Fruit fly (Drosophila melanogaster) whole organism, wandering third instar larva: Measurements from ENCODE around the gene MAPk-Ak2.

Experiments
- Abd-B ChIP-seq: fragments of >200 bp; optimal IDR thresholded peaks from 2 replicates; lab custom pipeline; 2017; ENCODE audit warnings: missing biosample characterization, missing genetic modification characterization
- CG32264 ChIP-seq: fragments of 200-800 bp; sonication (Bioruptor generic); optimal IDR thresholded peaks from 2 replicates; lab custom pipeline; 2016; ENCODE audit warnings: missing biosample characterization, missing genetic modification characterization
- CG9705 ChIP-seq: fragments of 200-800 bp; sonication (Bioruptor generic); optimal IDR thresholded peaks from 2 replicates; lab custom pipeline; 2018; ENCODE audit warnings: missing biosample characterization, mild to moderate bottlenecking, missing genetic modification characterization
- GATAd ChIP-seq: sonication (Bioruptor generic); optimal IDR thresholded peaks from 2 replicates; lab custom pipeline; 2016; ENCODE audit warnings: missing biosample characterization, missing genetic modification characterization
- HLH106 ChIP-seq: fragments of 200-800 bp; optimal IDR thresholded peaks from 3 replicates; lab custom pipeline; 2019; ENCODE audit warnings: missing biosample characterization, mild to moderate bottlenecking, missing genetic modification characterization, moderate library complexity
- Hnf4 ChIP-seq: fragments of 200-800 bp; sonication (Bioruptor generic); optimal IDR thresholded peaks from 2 replicates; lab custom pipeline; 2016; ENCODE audit warnings: missing biosample characterization, mild to moderate bottlenecking, missing genetic modification characterization
- Hr78 ChIP-seq: fragments of >200 bp; optimal IDR thresholded peaks from 2 replicates; lab custom pipeline; 2017; ENCODE audit warnings: missing biosample characterization, missing genetic modification characterization
- Hr83 ChIP-seq: fragments of 200-300 bp; sonication (Bioruptor generic); optimal IDR thresholded peaks from 2 replicates; lab custom pipeline; 2016; ENCODE audit warnings: missing biosample characterization, mild to moderate bottlenecking, missing genetic modification characterization, moderate library complexity; ENCODE audit not compliant: poor library complexity, severe bottlenecking
- Jra ChIP-seq: sonication (Bioruptor generic); optimal IDR thresholded peaks from 2 replicates; lab custom pipeline; 2016; ENCODE audit warnings: missing biosample characterization, missing genetic modification characterization
- Mio ChIP-seq: sonication (Bioruptor generic); optimal IDR thresholded peaks from 2 replicates; lab custom pipeline; 2016; ENCODE audit warnings: missing biosample characterization, missing genetic modification characterization
- N ChIP-seq: fragments of >200 bp; optimal IDR thresholded peaks from 2 replicates; lab custom pipeline; 2018; ENCODE audit warnings: missing biosample characterization, missing external identifiers, missing genetic modification characterization
- OdsH ChIP-seq: fragments of 200-800 bp; sonication (Bioruptor generic); optimal IDR thresholded peaks from 2 replicates; lab custom pipeline; 2016; ENCODE audit warnings: missing biosample characterization, mild to moderate bottlenecking, missing genetic modification characterization
- Rel ChIP-seq, 2 experiments: fragments of 200-800 bp; sonication (Bioruptor generic) in 1 of 2; optimal IDR thresholded peaks; 2 replicates in 1 of 2; 3 replicates in 1 of 2; lab custom pipeline; 2016 to 2019; ENCODE audit warnings: mild to moderate bottlenecking in 2 of 2, missing biosample characterization in 2 of 2, missing genetic modification characterization in 2 of 2, moderate library complexity in 1 of 2
- Sp1 ChIP-seq: fragments of 200-800 bp; sonication (Bioruptor generic); optimal IDR thresholded peaks from 3 replicates; lab custom pipeline; 2019; ENCODE audit warnings: missing biosample characterization, mild to moderate bottlenecking, missing genetic modification characterization, moderate library complexity
- br ChIP-seq: fragments of 200-800 bp; sonication (Bioruptor generic); optimal IDR thresholded peaks from 2 replicates; lab custom pipeline; 2016; ENCODE audit warnings: missing biosample characterization, missing genetic modification characterization
- brk ChIP-seq: fragments of 200-800 bp; sonication (Bioruptor generic); optimal IDR thresholded peaks from 2 replicates; lab custom pipeline; 2016; ENCODE audit warnings: missing biosample characterization, mild to moderate bottlenecking, missing genetic modification characterization
- dl ChIP-seq, 2 experiments: fragments of 175-275, 200-275 bp in 1 of 2; fragments of 200-275 bp in 1 of 2; sonication (Bioruptor generic); optimal IDR thresholded peaks; lab custom pipeline; 2018; ENCODE audit warnings: mild to moderate bottlenecking in 2 of 2, missing biosample characterization in 2 of 2, missing genetic modification characterization in 2 of 2, moderate library complexity in 2 of 2; ENCODE audit not compliant: partially characterized antibody in 2 of 2, insufficient read depth in 1 of 2
- dmrt93B ChIP-seq: fragments of 200-800 bp; sonication (Bioruptor generic); optimal IDR thresholded peaks from 2 replicates; lab custom pipeline; 2018; ENCODE audit warnings: missing biosample characterization, mild to moderate bottlenecking, missing genetic modification characterization
- dsf ChIP-seq: sonication (Bioruptor generic); optimal IDR thresholded peaks from 2 replicates; lab custom pipeline; 2016; ENCODE audit warnings: missing biosample characterization, missing genetic modification characterization, borderline replicate concordance
- ey ChIP-seq: fragments of 200-800 bp; sonication (Bioruptor generic); optimal IDR thresholded peaks from 2 replicates; lab custom pipeline; 2016; ENCODE audit warnings: missing biosample characterization, missing genetic modification characterization
- foxo ChIP-seq, 2 experiments: fragments of 200-800 bp; sonication (Bioruptor generic); optimal IDR thresholded peaks; 2 replicates in 1 of 2; 3 replicates in 1 of 2; lab custom pipeline; 2016 to 2017; ENCODE audit warnings: missing biosample characterization in 2 of 2, missing genetic modification characterization in 2 of 2
- fru ChIP-seq: fragments of 200-800 bp; sonication (Bioruptor generic); optimal IDR thresholded peaks from 3 replicates; lab custom pipeline; 2016; ENCODE audit warnings: missing biosample characterization, mild to moderate bottlenecking, missing genetic modification characterization
- h ChIP-seq: fragments of 200-800 bp; sonication (Bioruptor generic); optimal IDR thresholded peaks from 3 replicates; lab custom pipeline; 2016; ENCODE audit warnings: missing biosample characterization, mild to moderate bottlenecking, missing genetic modification characterization
- lola ChIP-seq: fragments of >200 bp; optimal IDR thresholded peaks from 2 replicates; lab custom pipeline; 2017; ENCODE audit warnings: missing biosample characterization, missing genetic modification characterization
- psq ChIP-seq: fragments of 200-800 bp; sonication (Bioruptor generic); optimal IDR thresholded peaks from 3 replicates; lab custom pipeline; 2017; ENCODE audit warnings: missing biosample characterization, mild to moderate bottlenecking, missing genetic modification characterization, moderate library complexity
- rgr ChIP-seq: fragments of 200-800 bp; sonication (Bioruptor generic); optimal IDR thresholded peaks from 3 replicates; lab custom pipeline; 2016; ENCODE audit warnings: missing biosample characterization, mild to moderate bottlenecking, missing genetic modification characterization
- sage ChIP-seq: fragments of 200-800 bp; sonication (Bioruptor generic); optimal IDR thresholded peaks from 2 replicates; lab custom pipeline; 2016; ENCODE audit warnings: missing biosample characterization, mild to moderate bottlenecking, missing genetic modification characterization
- sv ChIP-seq: fragments of 200-800 bp; sonication (Bioruptor generic); optimal IDR thresholded peaks from 3 replicates; lab custom pipeline; 2016; ENCODE audit warnings: missing biosample characterization, missing genetic modification characterization
- tai ChIP-seq: sonication (Bioruptor generic); optimal IDR thresholded peaks from 2 replicates; lab custom pipeline; 2016; ENCODE audit warnings: missing biosample characterization, missing genetic modification characterization
- usp ChIP-seq: fragments of >200 bp; optimal IDR thresholded peaks from 2 replicates; lab custom pipeline; 2017; ENCODE audit warnings: missing biosample characterization, missing genetic modification characterization
- woc ChIP-seq: sonication (Bioruptor generic); optimal IDR thresholded peaks from 2 replicates; lab custom pipeline; 2016; ENCODE audit warnings: missing biosample characterization, mild to moderate bottlenecking, missing genetic modification characterization

MAPk-Ak2 gene

DNA sequence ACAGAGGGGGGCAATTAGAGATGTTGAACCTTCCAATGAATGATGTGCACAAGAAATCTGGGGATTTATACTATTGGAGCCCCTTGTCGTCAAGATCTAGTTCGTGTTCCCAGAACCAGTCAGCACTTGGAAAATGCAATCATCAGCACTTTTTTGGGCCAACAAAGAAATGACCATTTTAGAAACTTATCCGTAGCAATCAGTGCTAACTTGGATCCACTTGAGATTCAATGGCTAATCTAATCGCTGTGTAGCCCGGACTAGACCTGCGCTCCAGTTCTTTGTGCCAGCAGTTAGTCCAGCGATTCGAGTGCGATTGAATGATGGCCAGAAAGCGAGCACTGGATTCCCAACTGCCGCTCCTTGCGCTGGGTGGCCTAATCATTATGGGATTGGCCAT is 31.6 kb downstream of the MAPk-Ak2 start, which contains the start of gene CG15773:
Gene CG15773 (plus strand): TSS at position 301 of the 400 bp plus-strand sequence.
- no peak for TF ChIP-seq lola
- no peak for TF ChIP-seq sv (GFP tag; lab: Kevin White, UChicago)
- TF ChIP-seq brk (GFP tag; lab: Kevin White, UChicago): no peak
- TF ChIP-seq Sp1 (GFP tag; lab: Kevin White, UChicago): no peak
- no peak for TF ChIP-seq sage (GFP tag; lab: Kevin White, UChicago)
- no peak for TF ChIP-seq dl (GFP tag; optimal IDR thresholded peaks at IDR 0.05; lab: Kevin White, UChicago; ENCODE audit: insufficient read depth in 1 of 2, partially characterized antibody in 2 of 2)
- no peak for TF ChIP-seq dsf
- TF ChIP-seq Abd-B: no peak
- no peak for TF ChIP-seq usp (GFP tag; lab: Kevin White, UChicago)

dm6 chrX:5724744-5725185 is 39.2 kb downstream of the MAPk-Ak2 start:
- TF ChIP-seq h (GFP tag; lab: Kevin White, UChicago) (peak; percentile 70), ey (GFP tag; lab: Kevin White, UChicago) (peak; percentile 74), br (GFP tag; lab: Kevin White, UChicago) (peak; percentile 57), foxo (GFP tag; optimal IDR thresholded peaks at IDR 0.05; lab: Kevin White, UChicago) (peak in 1 of 2 experiments; percentile 76), rgr (GFP tag; lab: Kevin White, UChicago) (peak; percentile 69), woc (peak; percentile 42), Sp1 (GFP tag; lab: Kevin White, UChicago) (no peak), N (GFP tag; lab: Kevin White, UChicago) (no peak), Hnf4 (peak; percentile 60), lola (no peak), dmrt93B (GFP tag; lab: Kevin White, UChicago) (peak; percentile 38), sv (GFP tag; lab: Kevin White, UChicago) (no peak), GATAd (GFP tag; lab: Kevin White, UChicago) (no peak), fru (GFP tag; lab: Kevin White, UChicago) (peak; percentile 70), OdsH (GFP tag; lab: Kevin White, UChicago) (peak; percentile 34), HLH106 (tag; lab: Kevin White, UChicago) (no peak), psq (peak; percentile 27)

- TF ChIP-seq Jra (no peak), Hr83 (GFP tag; lab: Kevin White, UChicago) (no peak), h (GFP tag; lab: Kevin White, UChicago) (no peak)
These were observed 39.8 kb downstream of the MAPk-Ak2 start for dm6 chrX:5724151-5724699.

DNA sequence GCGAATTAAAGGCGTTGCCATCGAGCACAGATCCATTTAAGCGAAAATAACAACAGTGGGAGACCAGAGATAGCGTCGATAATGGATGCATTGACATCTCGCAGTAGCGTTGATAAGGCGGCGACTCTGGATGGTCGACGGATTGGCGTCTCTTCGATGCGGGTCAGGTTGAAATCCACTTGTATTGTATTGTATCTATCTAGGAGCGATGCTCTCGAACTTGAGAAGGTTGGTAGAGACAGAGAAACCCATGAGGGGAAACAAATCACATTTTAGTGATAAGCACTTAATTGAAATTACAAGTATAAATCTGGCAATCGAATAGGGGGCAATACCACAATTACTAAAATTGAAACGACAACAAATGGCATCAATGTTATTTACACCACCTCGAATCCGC is 40.4 kb downstream of the MAPk-Ak2 start:
- no peak for TF ChIP-seq dsf
- TF ChIP-seq Hr78 (GFP tag; lab: Kevin White, UChicago): no peak
- no peak for TF ChIP-seq Rel (GFP tag; optimal IDR thresholded peaks at IDR 0.05; lab: Kevin White, UChicago)
- TF ChIP-seq Rel (tag; optimal IDR thresholded peaks at IDR 0.05; lab: Kevin White, UChicago): peak; percentile 44
- TF ChIP-seq Mio (GFP tag; lab: Kevin White, UChicago): no peak

- TF ChIP-seq dmrt93B (GFP tag; lab: Kevin White, UChicago) (peak; percentile 42), CG9705 (GFP tag; lab: Kevin White, UChicago) (peak; percentile 59), CG32264 (GFP tag; lab: Kevin White, UChicago) (no peak), tai (no peak), sage (GFP tag; lab: Kevin White, UChicago) (peak; percentile 52), OdsH (GFP tag; lab: Kevin White, UChicago) (peak; percentile 72), h (GFP tag; lab: Kevin White, UChicago) (peak; percentile 70), br (GFP tag; lab: Kevin White, UChicago) (peak; percentile 39), woc (no peak), N (GFP tag; lab: Kevin White, UChicago) (no peak), psq (peak; percentile 55), dsf (no peak), rgr (GFP tag; lab: Kevin White, UChicago) (peak; percentile 84), fru (GFP tag; lab: Kevin White, UChicago) (peak; percentile 67), Sp1 (GFP tag; lab: Kevin White, UChicago) (peak; percentile 81), ey (GFP tag; lab: Kevin White, UChicago) (peak; percentile 46), HLH106 (tag; lab: Kevin White, UChicago) (peak; percentile 84), brk (GFP tag; lab: Kevin White, UChicago) (peak; percentile 45), Mio (GFP tag; lab: Kevin White, UChicago) (no peak), foxo (GFP tag; optimal IDR thresholded peaks at IDR 0.05; lab: Kevin White, UChicago) (peak in 1 of 2 experiments; percentile 83), Hnf4 (peak; percentile 55), dl (GFP tag; optimal IDR thresholded peaks at IDR 0.05; lab: Kevin White, UChicago; ENCODE audit: insufficient read depth in 1 of 2, partially characterized antibody in 2 of 2) (no peak), Rel (GFP tag; optimal IDR thresholded peaks at IDR 0.05; lab: Kevin White, UChicago) (no peak), Rel (tag; optimal IDR thresholded peaks at IDR 0.05; lab: Kevin White, UChicago) (peak; percentile 67)
- TF ChIP-seq, all 38 proteins: peak for 16
These were observed 45.5 kb downstream of the MAPk-Ak2 start for dm6 chrX:5718476-5719012.
